Fruit fly (Drosophila melanogaster) whole organism, embryonic: ENCODE results near the gene CG7276.

Experiments
- Awh ChIP-seq: fragments of 200-800 bp; sonication (Bioruptor generic); IDR thresholded peaks from 2 replicates; pipeline ENCODE4, ENCODE4 v1.3.6; 2022; ENCODE audit warnings: missing biosample characterization, missing genetic modification characterization
- CG10147 ChIP-seq: fragments of 200-800 bp; sonication (Bioruptor generic); optimal IDR thresholded peaks from 2 replicates; lab custom pipeline; 2019; ENCODE audit warnings: missing biosample characterization, mild to moderate bottlenecking, missing genetic modification characterization, moderate library complexity
- CG10321 ChIP-seq: fragments of 200-800 bp; sonication (Bioruptor generic); IDR thresholded peaks from 2 replicates; pipeline ENCODE4 v1.3.6; 2022; ENCODE audit warnings: missing biosample characterization, missing genetic modification characterization
- CG11504 ChIP-seq: fragments of 200-800 bp; sonication (Bioruptor generic); optimal IDR thresholded peaks from 3 replicates; lab custom pipeline; 2019; ENCODE audit warnings: missing biosample characterization, mild to moderate bottlenecking, missing genetic modification characterization, moderate library complexity
- CG12391 ChIP-seq: fragments of 200-800 bp; sonication (Bioruptor generic); optimal IDR thresholded peaks from 3 replicates; lab custom pipeline; 2018; ENCODE audit warnings: missing biosample characterization, mild to moderate bottlenecking, missing genetic modification characterization, moderate library complexity
- CG13287 ChIP-seq: fragments of 200-800 bp; sonication (Bioruptor generic); IDR thresholded peaks from 2 replicates; pipeline ENCODE4 v1.3.6; 2022; ENCODE audit warnings: missing biosample characterization, missing genetic modification characterization; ENCODE audit not compliant: partially characterized antibody
- CG13775 ChIP-seq: fragments of 200-800 bp; sonication (Bioruptor generic); optimal IDR thresholded peaks from 3 replicates; lab custom pipeline; 2017; ENCODE audit warnings: missing biosample characterization, mild to moderate bottlenecking, missing genetic modification characterization
- CG15269 ChIP-seq: fragments of 200-800 bp; sonication (Bioruptor generic); optimal IDR thresholded peaks from 2 replicates; lab custom pipeline; 2018; ENCODE audit warnings: missing biosample characterization, mild to moderate bottlenecking, missing genetic modification characterization, moderate library complexity
- CG1603 ChIP-seq: fragments of 200-800 bp; sonication (Bioruptor generic); optimal IDR thresholded peaks from 2 replicates; lab custom pipeline; 2019; ENCODE audit warnings: missing biosample characterization, mild to moderate bottlenecking, missing genetic modification characterization, moderate library complexity
- CG17328 ChIP-seq: fragments of 200-800 bp; sonication (Bioruptor generic); IDR thresholded peaks from 2 replicates; pipeline ENCODE4 v1.3.6; 2022; ENCODE audit warnings: missing biosample characterization, missing genetic modification characterization
- CG17361 ChIP-seq: fragments of 200-800 bp; sonication (Bioruptor generic); IDR thresholded peaks from 3 replicates; pipeline ENCODE4 v1.3.6; 2022; ENCODE audit warnings: missing biosample characterization, missing genetic modification characterization
- CG18262 ChIP-seq: fragments of 200-800 bp; optimal IDR thresholded peaks from 3 replicates; lab custom pipeline; 2019; ENCODE audit warnings: missing biosample characterization, mild to moderate bottlenecking, missing genetic modification characterization, moderate library complexity
- CG2678 ChIP-seq: fragments of 200-800 bp; sonication (Bioruptor generic); optimal IDR thresholded peaks from 3 replicates; lab custom pipeline; 2019; ENCODE audit warnings: missing biosample characterization, mild to moderate bottlenecking, missing genetic modification characterization, moderate library complexity
- CG2712 ChIP-seq: fragments of 200-800 bp; optimal IDR thresholded peaks from 3 replicates; lab custom pipeline; 2019; ENCODE audit warnings: missing biosample characterization, mild to moderate bottlenecking, missing genetic modification characterization, moderate library complexity
- CG30403 ChIP-seq: fragments of 200-800 bp; sonication (Bioruptor generic); optimal IDR thresholded peaks from 3 replicates; lab custom pipeline; 2016; ENCODE audit warnings: missing biosample characterization, missing genetic modification characterization
- CG31441 ChIP-seq: fragments of 200-800 bp; sonication (Bioruptor generic); IDR thresholded peaks from 2 replicates; pipeline ENCODE4 v1.3.6; 2022; ENCODE audit warnings: missing biosample characterization, missing genetic modification characterization
- CG4424 ChIP-seq: fragments of 200-800 bp; sonication (Bioruptor generic); optimal IDR thresholded peaks from 3 replicates; lab custom pipeline; 2016; ENCODE audit warnings: missing biosample characterization, missing genetic modification characterization
- CG4820 ChIP-seq: fragments of 200-800 bp; sonication (Bioruptor generic); optimal IDR thresholded peaks from 3 replicates; lab custom pipeline; 2016; ENCODE audit warnings: missing biosample characterization, missing genetic modification characterization
- CG5245 ChIP-seq: fragments of 200-800 bp; sonication (Bioruptor generic); optimal IDR thresholded peaks from 3 replicates; lab custom pipeline; 2016; ENCODE audit warnings: missing biosample characterization, missing genetic modification characterization
- CG7987 ChIP-seq: fragments of 200-800 bp; sonication (Bioruptor generic); optimal IDR thresholded peaks from 2 replicates; lab custom pipeline; 2018; ENCODE audit warnings: missing biosample characterization, mild to moderate bottlenecking, missing genetic modification characterization, moderate library complexity
- CG8359 ChIP-seq: fragments of 200-800 bp; sonication (Bioruptor generic); optimal IDR thresholded peaks from 2 replicates; lab custom pipeline; 2017; ENCODE audit warnings: missing biosample characterization, mild to moderate bottlenecking, missing genetic modification characterization, borderline replicate concordance
- D ChIP-seq, 2 experiments: fragments of 200-800 bp in 1 of 2; fragments of >200 bp in 1 of 2; sonication (Bioruptor generic) in 1 of 2; optimal IDR thresholded peaks; 2 replicates in 1 of 2; 3 replicates in 1 of 2; lab custom pipeline; 2017; ENCODE audit warnings: mild to moderate bottlenecking in 1 of 2, missing biosample characterization in 1 of 2, missing genetic modification characterization in 1 of 2, missing genetic modification reagents in 1 of 2
- D19B ChIP-seq: fragments of 200-800 bp; sonication (Bioruptor generic); optimal IDR thresholded peaks from 2 replicates; lab custom pipeline; 2017; ENCODE audit warnings: missing biosample characterization, mild to moderate bottlenecking, missing genetic modification characterization
- Fer1 ChIP-seq: fragments of 200-800 bp; sonication (Bioruptor generic); optimal IDR thresholded peaks from 2 replicates; lab custom pipeline; 2017; ENCODE audit warnings: missing biosample characterization, mild to moderate bottlenecking, missing genetic modification characterization
- Hey ChIP-seq: fragments of 200-800 bp; sonication (Bioruptor generic); optimal IDR thresholded peaks from 3 replicates; lab custom pipeline; 2018; ENCODE audit warnings: missing biosample characterization, mild to moderate bottlenecking, missing genetic modification characterization
- Hr51 ChIP-seq, 2 experiments: fragments of 200-800 bp; sonication (Bioruptor generic); optimal IDR thresholded peaks; 2 replicates in 1 of 2; 3 replicates in 1 of 2; lab custom pipeline; 2016 to 2018; ENCODE audit warnings: missing biosample characterization in 2 of 2, missing genetic modification characterization in 2 of 2, mild to moderate bottlenecking in 1 of 2, moderate library complexity in 1 of 2
- Meics ChIP-seq: fragments of 200-800 bp; sonication (Bioruptor generic); optimal IDR thresholded peaks from 2 replicates; lab custom pipeline; 2017; ENCODE audit warnings: missing biosample characterization, mild to moderate bottlenecking, missing genetic modification characterization
- Oli ChIP-seq: fragments of 200-800 bp; sonication (Bioruptor generic); optimal IDR thresholded peaks from 2 replicates; lab custom pipeline; 2018; ENCODE audit warnings: missing biosample characterization, mild to moderate bottlenecking, missing genetic modification characterization, moderate library complexity
- Ravus ChIP-seq: fragments of 200-800 bp; sonication (Bioruptor generic); IDR thresholded peaks from 2 replicates; pipeline ENCODE4 v1.3.6; 2022; ENCODE audit warnings: missing biosample characterization, missing genetic modification characterization
- Sox100B ChIP-seq: fragments of 200-800 bp; sonication (Bioruptor generic); optimal IDR thresholded peaks from 3 replicates; lab custom pipeline; 2018; ENCODE audit warnings: missing biosample characterization, mild to moderate bottlenecking, missing genetic modification characterization
- Sox102F ChIP-seq: fragments of 200-800 bp; sonication (Bioruptor generic); optimal IDR thresholded peaks from 2 replicates; lab custom pipeline; 2018; ENCODE audit warnings: missing biosample characterization, mild to moderate bottlenecking, missing genetic modification characterization, moderate library complexity
- Xrp1 ChIP-seq: fragments of 200-800 bp; sonication (Bioruptor generic); IDR thresholded peaks from 2 replicates; pipeline ENCODE4 v1.3.6; 2022; ENCODE audit warnings: missing biosample characterization, missing genetic modification characterization
- al ChIP-seq: fragments of 200-800 bp; sonication (Bioruptor generic); IDR thresholded peaks from 2 replicates; pipeline ENCODE4 v1.3.6; 2022; ENCODE audit warnings: missing biosample characterization, missing genetic modification characterization
- ap ChIP-seq: fragments of 200-800 bp; sonication (Bioruptor generic); IDR thresholded peaks from 2 replicates; pipeline ENCODE4 v1.3.6; 2022; ENCODE audit warnings: missing biosample characterization, missing genetic modification characterization
- br ChIP-seq: fragments of >200 bp; optimal IDR thresholded peaks from 2 replicates; lab custom pipeline; 2017
- bsh ChIP-seq, 2 experiments: fragments of 200-800 bp; sonication (Bioruptor generic); optimal IDR thresholded peaks; 2 replicates each; lab custom pipeline; 2017 to 2018; ENCODE audit warnings: mild to moderate bottlenecking in 2 of 2, missing biosample characterization in 2 of 2, missing genetic modification characterization in 2 of 2, moderate library complexity in 1 of 2
- dimm ChIP-seq: fragments of 200-800 bp; sonication (Bioruptor generic); IDR thresholded peaks from 2 replicates; pipeline ENCODE4 v1.3.6; 2022; ENCODE audit warnings: missing biosample characterization, missing genetic modification characterization
- dmrt99B ChIP-seq: fragments of 200-800 bp; sonication (Bioruptor generic); optimal IDR thresholded peaks from 2 replicates; lab custom pipeline; 2018; ENCODE audit warnings: missing biosample characterization, mild to moderate bottlenecking, missing genetic modification characterization, moderate library complexity
- kah ChIP-seq: fragments of 200-800 bp; sonication (Bioruptor generic); optimal IDR thresholded peaks from 2 replicates; lab custom pipeline; 2018; ENCODE audit warnings: missing biosample characterization, mild to moderate bottlenecking, missing genetic modification characterization
- lab ChIP-seq: fragments of 200-800 bp; sonication (Bioruptor generic); optimal IDR thresholded peaks from 3 replicates; lab custom pipeline; 2017; ENCODE audit warnings: missing biosample characterization, missing genetic modification characterization, mild to moderate bottlenecking, moderate library complexity, missing genetic modification reagents
- odd ChIP-seq: fragments of 200-800 bp; sonication (Bioruptor generic); optimal IDR thresholded peaks from 2 replicates; lab custom pipeline; 2017; ENCODE audit warnings: missing biosample characterization, mild to moderate bottlenecking, missing genetic modification characterization
- ranshi ChIP-seq: fragments of 200-800 bp; sonication (Bioruptor generic); IDR thresholded peaks from 2 replicates; pipeline ENCODE4 v1.3.6; 2022; ENCODE audit warnings: missing biosample characterization, missing genetic modification characterization
- sisA ChIP-seq: fragments of 200-800 bp; sonication (Bioruptor generic); IDR thresholded peaks from 2 replicates; pipeline ENCODE4 v1.3.6; 2022; ENCODE audit warnings: missing biosample characterization, missing genetic modification characterization
- sna ChIP-seq: fragments of 200-800 bp; sonication (Bioruptor generic); IDR thresholded peaks from 2 replicates; pipeline ENCODE4 v1.3.6; 2022; ENCODE audit warnings: missing biosample characterization, missing genetic modification characterization; ENCODE audit not compliant: partially characterized antibody
- sqz ChIP-seq: fragments of 200-800 bp; sonication (Bioruptor generic); optimal IDR thresholded peaks from 3 replicates; lab custom pipeline; 2018; ENCODE audit warnings: missing biosample characterization, mild to moderate bottlenecking, missing genetic modification characterization
- sr ChIP-seq: fragments of 200-800 bp; sonication (Bioruptor generic); IDR thresholded peaks from 3 replicates; pipeline ENCODE4 v1.3.6; 2022; ENCODE audit warnings: missing biosample characterization, missing genetic modification characterization
- unpg ChIP-seq: fragments of 200-800 bp; sonication (Bioruptor generic); optimal IDR thresholded peaks from 3 replicates; lab custom pipeline; 2018; ENCODE audit warnings: missing biosample characterization, mild to moderate bottlenecking, missing genetic modification characterization, moderate library complexity

Gene CG7276

dm6 chr3L:15493886-15494598, 4.0 kb upstream of the CG7276 start (continued):
- TF ChIP-seq ap (0 out of 2 replicates have a peak, but pooled peaks have one; percentile 37), CG13775 (GFP tag; lab: Kevin White, UChicago) (peak; percentile 14), Sox102F (GFP tag; lab: Kevin White, UChicago) (peak; percentile 42), CG7987 (GFP tag; lab: Kevin White, UChicago) (no peak), Xrp1 (GFP tag; lab: Robert Waterston, UW) (0 out of 2 replicates have a peak, but pooled peaks have one; percentile 11), odd (GFP tag; lab: Kevin White, UChicago) (peak; percentile 5), CG2678 (peak; percentile 43), CG8359 (GFP tag; lab: Kevin White, UChicago) (peak; percentile 13), CG11504 (tag; lab: Kevin White, UChicago) (peak; percentile 70), dimm (GFP tag; lab: Robert Waterston, UW) (no peak), CG18262 (tag; lab: Kevin White, UChicago) (peak; percentile 29), D19B (GFP tag; lab: Kevin White, UChicago) (peak; percentile 3), CG13287 (GFP tag; lab: Robert Waterston, UW) (peak; percentile 21; the same call in 1 of the 2 replicates), CG5245 (GFP tag; lab: Kevin White, UChicago) (peak; percentile 26), br (lab: Kevin White, UChicago) (no peak), CG4820 (GFP tag; lab: Kevin White, UChicago) (peak; percentile 50), Fer1 (GFP tag; lab: Kevin White, UChicago) (peak; percentile 28), sr (GFP tag; lab: Robert Waterston, UW) (peak; percentile 53; the same call in 2 of the 3 replicates), CG17361 (peak; percentile 54; the same call in 2 of the 3 replicates), Oli (peak; percentile 35), D (optimal IDR thresholded peaks at IDR 0.05; lab: Kevin White, UChicago) (no peak), D (GFP tag; optimal IDR thresholded peaks at IDR 0.05; lab: Kevin White, UChicago) (peak; percentile 33), CG12391 (tag; lab: Kevin White, UChicago) (peak; percentile 5), sna (GFP tag; lab: Robert Waterston, UW) (no peak), kah (GFP tag; lab: Kevin White, UChicago) (peak; percentile 3), CG4424 (peak; percentile 29), Meics (GFP tag; lab: Kevin White, UChicago) (peak; percentile 8), al (0 out of 2 replicates have a peak, but pooled peaks have one; percentile 24), CG17328 (GFP tag; lab: Robert Waterston, UW) (peak; percentile 55), Ravus (GFP tag; lab: Robert Waterston, UW) (no peak; the same call in 1 of the 2 replicates), CG30403 (GFP tag; lab: Kevin White, UChicago) (peak; percentile 7), CG10321 (GFP tag; lab: Robert Waterston, UW) (no peak), CG2712 (tag; lab: Kevin White, UChicago) (peak; percentile 25), Sox100B (GFP tag; lab: Kevin White, UChicago) (peak; percentile 65), bsh (GFP tag; optimal IDR thresholded peaks at IDR 0.05; lab: Kevin White, UChicago) (peak in 1 of 2 experiments; percentile 1), CG1603 (tag; lab: Kevin White, UChicago) (peak; percentile 16), sisA (GFP tag; lab: Robert Waterston, UW) (peak; percentile 43; the same call in 1 of the 2 replicates), dmrt99B (peak; percentile 73), lab (GFP tag; lab: Kevin White, UChicago) (peak; percentile 35), sqz (no peak), CG15269 (tag; lab: Kevin White, UChicago) (peak; percentile 28), Hr51 (GFP tag; optimal IDR thresholded peaks at IDR 0.05; lab: Kevin White, UChicago) (peak in 1 of 2 experiments; percentile 27), CG31441 (GFP tag; lab: Robert Waterston, UW) (peak; percentile 58; the same call in 1 of the 2 replicates), Awh (0 out of 2 replicates have a peak, but pooled peaks have one; percentile 53), ranshi (GFP tag; lab: Robert Waterston, UW) (0 out of 2 replicates have a peak, but pooled peaks have one; percentile 12), Hey (tag; lab: Kevin White, UChicago) (no peak), CG10147 (peak; percentile 15), unpg (peak; percentile 13)
